Fruit fly (Drosophila melanogaster) whole organism, embryonic: ENCODE results near the gene CG3655.

Experiments
- CG11504 ChIP-seq: fragments of 200-800 bp; sonication (Bioruptor generic); optimal IDR thresholded peaks from 3 replicates; lab custom pipeline; 2019; ENCODE audit warnings: missing biosample characterization, mild to moderate bottlenecking, missing genetic modification characterization, moderate library complexity
- CG11695 ChIP-seq: fragments of 200-800 bp; sonication (Bioruptor generic); IDR thresholded peaks from 3 replicates; pipeline ENCODE4 v1.3.6; 2022; ENCODE audit warnings: missing biosample characterization, missing genetic modification characterization
- CG12219 ChIP-seq: fragments of 200-800 bp; sonication (Bioruptor generic); optimal IDR thresholded peaks from 3 replicates; lab custom pipeline; 2018; ENCODE audit warnings: missing biosample characterization, mild to moderate bottlenecking, missing genetic modification characterization
- CG12769 ChIP-seq: fragments of 200-800 bp; sonication (Bioruptor generic); optimal IDR thresholded peaks from 2 replicates; lab custom pipeline; 2019; ENCODE audit warnings: missing biosample characterization, mild to moderate bottlenecking, missing genetic modification characterization, moderate library complexity
- CG14441 ChIP-seq: fragments of 200-800 bp; sonication (Bioruptor generic); IDR thresholded peaks from 2 replicates; pipeline ENCODE4 v1.3.6; 2022; ENCODE audit warnings: missing biosample characterization, missing genetic modification characterization
- CG14667 ChIP-seq: fragments of 200-800 bp; sonication (Bioruptor generic); IDR thresholded peaks from 2 replicates; pipeline ENCODE4 v1.3.6; 2022; ENCODE audit warnings: missing biosample characterization, missing genetic modification characterization
- CG15479 ChIP-seq: fragments of 200-800 bp; sonication (Bioruptor generic); optimal IDR thresholded peaks from 3 replicates; lab custom pipeline; 2019; ENCODE audit warnings: missing biosample characterization, mild to moderate bottlenecking, missing genetic modification characterization, moderate library complexity
- CG15601 ChIP-seq: fragments of 200-800 bp; sonication (Bioruptor generic); optimal IDR thresholded peaks from 3 replicates; lab custom pipeline; 2019; ENCODE audit warnings: missing biosample characterization, mild to moderate bottlenecking, missing genetic modification characterization, moderate library complexity
- CG1832 ChIP-seq: fragments of 200-800 bp; sonication (Bioruptor generic); optimal IDR thresholded peaks from 2 replicates; lab custom pipeline; 2017; ENCODE audit warnings: missing biosample characterization, mild to moderate bottlenecking, missing genetic modification characterization, inconsistent platforms
- CG18476 ChIP-seq: fragments of 200-800 bp; sonication (Bioruptor generic); optimal IDR thresholded peaks from 2 replicates; lab custom pipeline; 2016; ENCODE audit warnings: missing biosample characterization, mild to moderate bottlenecking, missing genetic modification characterization
- CG18599 ChIP-seq: fragments of 200-800 bp; sonication (Bioruptor generic); optimal IDR thresholded peaks from 3 replicates; lab custom pipeline; 2017; ENCODE audit warnings: missing biosample characterization, missing genetic modification characterization, mild to moderate bottlenecking, moderate library complexity, missing genetic modification reagents
- CG34376 ChIP-seq: fragments of 200-800 bp; sonication (Bioruptor generic); optimal IDR thresholded peaks from 2 replicates; lab custom pipeline; 2018; ENCODE audit warnings: missing biosample characterization, mild to moderate bottlenecking, missing genetic modification characterization
- CG4328 ChIP-seq: fragments of 200-800 bp; sonication (Bioruptor generic); optimal IDR thresholded peaks from 3 replicates; lab custom pipeline; 2017; ENCODE audit warnings: missing biosample characterization, missing genetic modification reagents, missing genetic modification characterization
- CG43689 ChIP-seq: fragments of 200-800 bp; sonication (Bioruptor generic); IDR thresholded peaks from 2 replicates; pipeline ENCODE4 v1.3.6; 2022; ENCODE audit warnings: missing biosample characterization, missing genetic modification characterization
- CG4617 ChIP-seq: fragments of 200-800 bp; sonication (Bioruptor generic); optimal IDR thresholded peaks from 3 replicates; lab custom pipeline; 2016; ENCODE audit warnings: missing biosample characterization, missing genetic modification characterization, borderline replicate concordance
- CG8359 ChIP-seq: fragments of 200-800 bp; sonication (Bioruptor generic); optimal IDR thresholded peaks from 2 replicates; lab custom pipeline; 2017; ENCODE audit warnings: missing biosample characterization, mild to moderate bottlenecking, missing genetic modification characterization, borderline replicate concordance
- Drgx ChIP-seq: fragments of 200-800 bp; sonication (Bioruptor generic); IDR thresholded peaks from 2 replicates; pipeline ENCODE4 v1.3.6; 2022; ENCODE audit warnings: missing biosample characterization, missing genetic modification characterization
- HmgZ ChIP-seq: fragments of 200-800 bp; sonication (Bioruptor generic); optimal IDR thresholded peaks from 2 replicates; lab custom pipeline; 2018; ENCODE audit warnings: missing biosample characterization, mild to moderate bottlenecking, missing genetic modification characterization
- Hmr ChIP-seq: fragments of 200-800 bp; sonication (Bioruptor generic); optimal IDR thresholded peaks from 3 replicates; lab custom pipeline; 2017; ENCODE audit warnings: mild to moderate bottlenecking, missing biosample characterization, missing genetic modification reagents, missing genetic modification characterization
- Sox102F ChIP-seq: fragments of 200-800 bp; sonication (Bioruptor generic); optimal IDR thresholded peaks from 2 replicates; lab custom pipeline; 2018; ENCODE audit warnings: missing biosample characterization, mild to moderate bottlenecking, missing genetic modification characterization, moderate library complexity
- TFAM ChIP-seq: fragments of 200-800 bp; sonication (Bioruptor generic); optimal IDR thresholded peaks from 2 replicates; lab custom pipeline; 2017; ENCODE audit warnings: missing biosample characterization, missing genetic modification characterization, inconsistent platforms
- Vsx1 ChIP-seq: fragments of 200-800 bp; sonication (Bioruptor generic); optimal IDR thresholded peaks from 2 replicates; lab custom pipeline; 2017; ENCODE audit warnings: missing biosample characterization, mild to moderate bottlenecking, missing genetic modification characterization, missing genetic modification reagents
- bsh ChIP-seq, 2 experiments: fragments of 200-800 bp; sonication (Bioruptor generic); optimal IDR thresholded peaks; 2 replicates each; lab custom pipeline; 2017 to 2018; ENCODE audit warnings: mild to moderate bottlenecking in 2 of 2, missing biosample characterization in 2 of 2, missing genetic modification characterization in 2 of 2, moderate library complexity in 1 of 2
- cg ChIP-seq: fragments of 200-800 bp; sonication (Bioruptor generic); optimal IDR thresholded peaks from 3 replicates; lab custom pipeline; 2019; ENCODE audit warnings: missing biosample characterization, mild to moderate bottlenecking, missing genetic modification characterization, moderate library complexity
- croc ChIP-seq: fragments of 200-800 bp; sonication (Bioruptor generic); conservative IDR thresholded peaks from 3 replicates; pipeline ENCODE4 v1.3.6; 2022; ENCODE audit warnings: missing biosample characterization, missing genetic modification characterization
- crp ChIP-seq, 2 experiments: fragments of 200-800 bp; sonication (Bioruptor generic); optimal IDR thresholded peaks; 2 replicates in 1 of 2; 3 replicates in 1 of 2; lab custom pipeline; 2017; ENCODE audit warnings: missing biosample characterization in 2 of 2, missing genetic modification characterization in 2 of 2, mild to moderate bottlenecking in 1 of 2, moderate library complexity in 1 of 2
- cwo ChIP-seq: fragments of 200-800 bp; sonication (Bioruptor generic); optimal IDR thresholded peaks from 3 replicates; lab custom pipeline; 2017; ENCODE audit warnings: missing biosample characterization, missing genetic modification characterization, mild to moderate bottlenecking, moderate library complexity, missing genetic modification reagents
- exex ChIP-seq: fragments of 200-800 bp; sonication (Bioruptor generic); optimal IDR thresholded peaks from 4 replicates; lab custom pipeline; 2018; ENCODE audit warnings: missing biosample characterization, mild to moderate bottlenecking, missing genetic modification characterization, moderate library complexity
- eyg ChIP-seq: fragments of 200-800 bp; sonication (Bioruptor generic); optimal IDR thresholded peaks from 3 replicates; lab custom pipeline; 2016; ENCODE audit warnings: missing biosample characterization, missing genetic modification characterization
- gem ChIP-seq: fragments of 200-800 bp; sonication (Bioruptor generic); optimal IDR thresholded peaks from 2 replicates; lab custom pipeline; 2019; ENCODE audit warnings: missing biosample characterization, mild to moderate bottlenecking, missing genetic modification characterization, moderate library complexity
- gfzf ChIP-seq: fragments of 200-800 bp; sonication (Bioruptor generic); optimal IDR thresholded peaks from 2 replicates; lab custom pipeline; 2016; ENCODE audit warnings: missing biosample characterization, mild to moderate bottlenecking, missing genetic modification characterization, moderate library complexity
- grn ChIP-seq: fragments of 200-800 bp; sonication (Bioruptor generic); optimal IDR thresholded peaks from 3 replicates; lab custom pipeline; 2017; ENCODE audit warnings: missing biosample characterization, missing genetic modification characterization
- insv ChIP-seq, 2 experiments: fragments of 200-800 bp; sonication (Bioruptor generic); optimal IDR thresholded peaks; 3 replicates each; lab custom pipeline; 2016 to 2018; ENCODE audit warnings: missing biosample characterization in 2 of 2, missing genetic modification characterization in 2 of 2
- ken ChIP-seq: fragments of 200-800 bp; sonication (Bioruptor generic); IDR thresholded peaks from 3 replicates; pipeline ENCODE4 v1.3.6; 2022; ENCODE audit warnings: missing biosample characterization, missing genetic modification characterization
- knrl ChIP-seq: fragments of 200-800 bp; sonication (Bioruptor generic); IDR thresholded peaks from 3 replicates; pipeline ENCODE4 v1.3.6; 2022; ENCODE audit warnings: missing biosample characterization, missing genetic modification characterization; ENCODE audit not compliant: partially characterized antibody
- lola ChIP-seq, 3 experiments: fragments of >200 bp in 2 of 3; fragments of 200-800 bp in 1 of 3; sonication (Bioruptor generic) in 1 of 3; optimal IDR thresholded peaks; 2 replicates each; lab custom pipeline; 2017 to 2019; ENCODE audit warnings: missing biosample characterization in 3 of 3, missing genetic modification characterization in 3 of 3, mild to moderate bottlenecking in 1 of 3, moderate library complexity in 1 of 3
- mirr ChIP-seq: fragments of 200-800 bp; sonication (Bioruptor generic); optimal IDR thresholded peaks from 3 replicates; lab custom pipeline; 2018; ENCODE audit warnings: missing biosample characterization, mild to moderate bottlenecking, missing genetic modification characterization
- oc ChIP-seq: fragments of 200-800 bp; sonication (Bioruptor generic); optimal IDR thresholded peaks from 2 replicates; lab custom pipeline; 2018; ENCODE audit warnings: missing biosample characterization, mild to moderate bottlenecking, missing genetic modification characterization, moderate library complexity
- pros ChIP-seq: fragments of 200-800 bp; sonication (Bioruptor generic); optimal IDR thresholded peaks from 3 replicates; lab custom pipeline; 2019; ENCODE audit warnings: missing biosample characterization, mild to moderate bottlenecking, missing genetic modification characterization, moderate library complexity
- row ChIP-seq: fragments of 200-800 bp; sonication (Bioruptor generic); IDR thresholded peaks from 3 replicates; pipeline ENCODE4 v1.3.6; 2022; ENCODE audit warnings: missing biosample characterization, missing genetic modification characterization
- sd ChIP-seq: fragments of 200-800 bp; sonication (Bioruptor generic); optimal IDR thresholded peaks from 3 replicates; lab custom pipeline; 2018; ENCODE audit warnings: missing biosample characterization, mild to moderate bottlenecking, missing genetic modification characterization, moderate library complexity
- sens ChIP-seq: fragments of 200-800 bp; sonication (Bioruptor generic); peaks from one replicate; lab custom pipeline; 2016; ENCODE audit warnings: missing biosample characterization, missing genetic modification characterization
- sug ChIP-seq: fragments of 200-800 bp; optimal IDR thresholded peaks from 2 replicates; lab custom pipeline; 2019; ENCODE audit warnings: missing biosample characterization, mild to moderate bottlenecking, missing genetic modification characterization, moderate library complexity
- tin ChIP-seq: fragments of 200-800 bp; sonication (Bioruptor generic); optimal IDR thresholded peaks from 3 replicates; lab custom pipeline; 2016; ENCODE audit warnings: missing biosample characterization, missing genetic modification characterization

CG3655 gene

dm6 chrX:1129575-1130281, 5.0 kb downstream of the CG3655 start (continued):
- TF ChIP-seq CG43689 = no peak
- TF ChIP-seq crp (GFP tag; optimal IDR thresholded peaks at IDR 0.05; lab: Kevin White, UChicago) = no peak
- peak; percentile 49 for TF ChIP-seq Hmr (GFP tag; lab: Kevin White, UChicago)
- peak; percentile 58 for TF ChIP-seq oc
- TF ChIP-seq CG15601 = peak; percentile 47
- TF ChIP-seq gfzf (GFP tag; lab: Kevin White, UChicago) = no peak
- TF ChIP-seq croc (GFP tag; lab: Robert Waterston, UW) = peak; percentile 48; the same call in 2 of the 3 replicates
- no peak for TF ChIP-seq TFAM (GFP tag; lab: Kevin White, UChicago)
- TF ChIP-seq CG4328 = no peak
- TF ChIP-seq cg = no peak
- peak; percentile 20 for TF ChIP-seq Vsx1 (GFP tag; lab: Kevin White, UChicago)
- TF ChIP-seq CG1832 (GFP tag; lab: Kevin White, UChicago) = no peak
- TF ChIP-seq CG8359 (GFP tag; lab: Kevin White, UChicago) = peak; percentile 17
- no peak for TF ChIP-seq knrl (GFP tag; lab: Robert Waterston, UW)
- peak; percentile 53 for TF ChIP-seq tin (GFP tag; lab: Kevin White, UChicago)

dm6 chrX:1123381-1123780, 11.3 kb downstream of the CG3655 start:
- TF ChIP-seq bsh (GFP tag; optimal IDR thresholded peaks at IDR 0.05; lab: Kevin White, UChicago) (peak in 1 of 2 experiments; percentile 0), Drgx (GFP tag; lab: Robert Waterston, UW) (peak; percentile 20; the same call in 1 of the 2 replicates), gem (tag; lab: Kevin White, UChicago) (peak; percentile 21), insv (GFP tag; optimal IDR thresholded peaks at IDR 0.05; lab: Kevin White, UChicago) (no peak), CG11504 (tag; lab: Kevin White, UChicago) (peak; percentile 4)

- peak; percentile 3 for TF ChIP-seq Sox102F (GFP tag; lab: Kevin White, UChicago)
- TF ChIP-seq CG11695 = no peak
- TF ChIP-seq sens (GFP tag; lab: Kevin White, UChicago) = peak; percentile 61
- no peak for TF ChIP-seq CG15601
- TF ChIP-seq row = peak; percentile 32; the same call in 1 of the 3 replicates
- peak; percentile 31; the same call in 1 of the 2 replicates for TF ChIP-seq CG14441 (GFP tag; lab: Robert Waterston, UW)
- no peak for TF ChIP-seq ken (GFP tag; lab: Robert Waterston, UW)
- peak; percentile 66 for TF ChIP-seq Drgx (GFP tag; lab: Robert Waterston, UW)
- TF ChIP-seq eyg = no peak
Measured at dm6 chrX:1120896-1121295, 13.8 kb downstream of the CG3655 start.

DNA sequence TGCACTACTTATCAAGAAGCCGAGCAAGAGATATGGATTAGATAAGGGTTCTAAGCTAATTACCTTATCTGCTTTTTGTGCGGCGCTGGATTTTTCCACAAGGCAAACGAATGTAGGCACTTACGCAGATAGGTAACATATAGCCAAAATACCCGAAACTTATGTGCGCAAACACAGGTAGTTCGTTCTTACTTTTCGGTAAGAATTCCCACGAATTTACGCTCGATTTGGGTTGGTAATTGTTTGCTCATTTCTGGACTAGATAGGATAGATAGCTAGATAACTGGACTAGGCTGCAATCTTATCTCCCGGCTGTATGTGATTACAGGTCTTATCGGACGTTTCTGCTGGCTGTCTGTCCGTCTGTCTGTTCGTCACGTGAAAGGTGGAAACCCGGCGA, 14.3 kb downstream of the CG3655 start:
- TF ChIP-seq sug (tag; lab: Kevin White, UChicago) (peak; percentile 49), mirr (GFP tag; lab: Kevin White, UChicago) (peak; percentile 90), CG12219 (peak; percentile 15), CG15479 (GFP tag; lab: Kevin White, UChicago) (peak; percentile 72), grn (GFP tag; lab: Kevin White, UChicago) (peak; percentile 97), HmgZ (tag; lab: Kevin White, UChicago) (peak; percentile 26), CG4617 (no peak), pros (GFP tag; lab: Kevin White, UChicago) (peak; percentile 33), sd (tag; lab: Kevin White, UChicago) (peak; percentile 57), lola (GFP tag; optimal IDR thresholded peaks at IDR 0.05; lab: Kevin White, UChicago) (no peak), CG14667 (GFP tag; lab: Robert Waterston, UW) (no peak), CG12769 (peak; percentile 52), cwo (GFP tag; lab: Kevin White, UChicago) (peak; percentile 55), CG18476 (GFP tag; lab: Kevin White, UChicago) (no peak), Vsx1 (GFP tag; lab: Kevin White, UChicago) (peak; percentile 98), exex (tag; lab: Kevin White, UChicago) (peak; percentile 96), CG34376 (GFP tag; lab: Kevin White, UChicago) (peak; percentile 55), CG18599 (peak; percentile 28)
